Worm (Caenorhabditis elegans) whole organism, L4/young adult: ENCODE data around the gene T24A6.17.
"Not testable (repeated sequence)": the region's sequence is repeated elsewhere in the genome, so short reads cannot be mapped to it uniquely, and the experiment has no call there.

ENCODE experiments used
- W03F9.2 ChIP-seq: fragments of 150-350 bp; optimal IDR thresholded peaks from 2 replicates; lab custom pipeline; 2014; ENCODE audit warnings: missing biosample characterization, missing genetic modification characterization
- dao-5 ChIP-seq: sonication (generic microtip); optimal IDR thresholded peaks from 2 replicates; lab custom pipeline; 2016; ENCODE audit warnings: missing genotype, missing genetic modification characterization, moderate library complexity, missing compliant biosample characterization
- him-1 ChIP-seq: sonication (generic microtip); optimal IDR thresholded peaks from 2 replicates; lab custom pipeline; 2016; ENCODE audit warnings: missing genotype, missing genetic modification reagents, missing genetic modification characterization, missing compliant biosample characterization

Gene T24A6.17

DNA sequence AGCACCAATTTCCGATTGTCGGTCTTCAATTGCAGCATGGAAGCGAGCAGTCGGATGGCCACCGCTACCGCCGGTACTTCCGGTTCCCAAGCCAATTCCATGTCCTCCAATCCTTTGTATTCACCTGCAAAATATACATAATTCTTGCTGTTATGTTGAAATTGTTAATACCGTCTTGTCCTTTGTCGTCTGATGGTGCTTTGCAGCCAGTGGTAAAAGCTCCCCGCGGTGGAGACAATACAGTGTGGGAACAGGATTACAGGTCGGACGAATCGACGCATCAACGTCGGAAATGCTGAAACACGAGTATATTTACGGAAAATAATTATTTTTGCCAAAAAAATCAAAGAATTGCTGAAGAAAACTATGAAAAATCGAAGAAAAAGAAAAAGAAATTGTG, at the start of gene T24A6.17:
TSS of gene T24A6.17 (minus strand) at position 101 of the 400 bp plus-strand sequence.
- not testable (repeated sequence) for TF ChIP-seq him-1 (tag; lab: Kevin White, UChicago); W03F9.2; dao-5 (tag; lab: Kevin White, UChicago)

DNA sequence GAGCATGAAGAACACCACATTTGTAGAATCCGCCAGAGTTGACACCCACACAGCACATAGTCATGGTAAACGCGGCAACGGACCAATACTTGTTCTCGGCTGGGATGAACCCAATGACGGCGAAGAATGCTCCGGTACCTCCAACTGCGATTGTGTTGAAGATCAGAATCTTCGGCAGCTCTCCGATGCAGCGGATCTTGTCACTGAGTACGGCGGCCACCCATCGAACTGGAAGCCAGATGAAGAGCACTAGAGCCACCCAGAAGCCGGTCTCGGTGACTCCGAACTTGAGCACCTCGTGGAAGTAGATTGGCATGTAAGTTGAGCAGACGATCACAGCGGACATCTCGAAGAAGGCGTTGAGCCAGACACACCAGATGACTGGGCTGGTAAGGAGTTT, 48.8 kb upstream of the T24A6.17 start:
- TF ChIP-seq W03F9.2 = no peak
- TF ChIP-seq him-1 (tag; lab: Kevin White, UChicago) = no peak
- no peak for TF ChIP-seq dao-5 (tag; lab: Kevin White, UChicago)

DNA sequence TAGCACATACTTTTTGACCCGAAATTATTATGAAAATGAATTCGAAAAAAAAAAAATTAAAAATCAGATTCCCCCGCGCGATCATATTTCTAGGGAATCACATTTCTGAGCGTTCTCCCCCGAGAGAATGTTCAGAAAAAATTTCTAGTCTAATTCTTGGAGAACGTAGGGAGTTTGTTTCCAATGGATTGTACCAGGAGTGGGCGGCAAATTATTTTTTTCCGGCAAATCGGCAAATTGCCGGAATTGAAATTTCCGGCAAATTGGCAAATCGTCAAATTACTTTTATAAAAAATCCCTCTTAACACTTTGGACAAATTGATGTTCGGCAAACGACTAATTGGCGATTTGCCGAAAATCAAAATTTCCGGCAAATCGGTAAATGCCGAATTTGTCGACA, 47.4 kb upstream of the T24A6.17 start, which contains the start of gene T22F3.10:
TSS of gene T22F3.10 (minus strand) at position 101 of the 400 bp plus-strand sequence.
- TF ChIP-seq him-1 (tag; lab: Kevin White, UChicago) = no peak
- no peak for TF ChIP-seq W03F9.2
- TF ChIP-seq dao-5 (tag; lab: Kevin White, UChicago) = no peak

DNA sequence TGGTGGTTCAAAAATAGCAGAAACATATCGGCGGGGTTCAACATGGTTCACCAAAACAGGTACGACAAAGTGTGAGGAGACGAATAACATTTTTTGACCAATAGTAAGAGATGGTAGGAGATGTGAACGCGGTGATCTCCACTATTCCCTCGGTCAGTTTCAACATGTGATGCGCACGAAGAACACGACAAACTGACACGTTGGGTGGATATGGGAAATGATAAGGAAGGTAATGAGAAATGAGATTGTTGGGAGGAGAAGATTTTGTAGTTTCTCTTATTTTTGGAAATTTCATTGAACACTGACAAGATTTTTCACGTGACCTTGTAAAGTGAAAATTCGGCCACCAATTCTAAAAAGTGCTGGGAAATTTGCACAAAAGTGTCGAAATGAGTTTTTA, 46.5 kb upstream of the T24A6.17 start:
- TF ChIP-seq dao-5 (tag; lab: Kevin White, UChicago) (no peak), W03F9.2 (no peak), him-1 (tag; lab: Kevin White, UChicago) (no peak)

DNA sequence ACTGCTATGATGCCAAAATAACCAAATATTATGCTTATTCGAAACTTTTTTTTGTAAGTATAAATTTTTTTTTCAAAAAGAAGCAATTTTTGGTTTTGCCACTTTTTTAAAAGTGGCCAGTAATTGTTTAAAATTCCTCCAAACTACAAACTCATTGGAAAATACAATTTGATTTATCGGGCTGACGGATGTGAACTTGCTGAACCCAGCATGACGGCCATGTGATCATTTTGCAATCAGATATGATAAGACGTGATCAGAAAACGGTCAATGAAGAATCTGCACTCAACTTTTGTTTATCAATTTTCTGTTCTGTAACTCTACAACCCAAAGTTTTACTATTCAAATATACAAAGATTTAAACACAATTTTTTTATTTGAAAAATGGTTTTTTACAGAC, 42.2 kb upstream of the T24A6.17 start:
- TF ChIP-seq him-1 (tag; lab: Kevin White, UChicago) (no peak), W03F9.2 (no peak), dao-5 (tag; lab: Kevin White, UChicago) (no peak)

DNA sequence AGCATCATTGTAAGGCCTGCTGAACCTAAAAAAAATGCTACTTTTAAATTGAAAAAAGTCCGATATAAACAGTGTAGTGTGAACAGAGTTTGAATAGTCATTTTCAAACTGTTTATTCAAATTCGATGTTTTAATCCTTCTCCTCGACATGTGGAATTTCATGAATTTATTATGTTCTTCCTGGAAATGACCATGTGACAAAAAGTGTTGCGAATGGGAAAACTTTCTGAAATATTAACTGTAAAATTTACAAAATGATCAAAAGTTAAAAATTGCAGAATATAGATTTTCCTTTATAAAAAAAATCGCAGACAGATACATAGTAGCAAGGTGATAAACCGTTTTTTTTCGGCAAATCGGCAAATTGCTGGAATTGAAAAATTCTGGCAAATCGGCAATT, 41.1 kb upstream of the T24A6.17 start, which contains the start of gene T22F3.8:
TSS of gene T22F3.8 (minus strand) at position 101 of the 400 bp plus-strand sequence.
- no peak for TF ChIP-seq dao-5 (tag; lab: Kevin White, UChicago)
- no peak for TF ChIP-seq him-1 (tag; lab: Kevin White, UChicago)
- no peak for TF ChIP-seq W03F9.2

DNA sequence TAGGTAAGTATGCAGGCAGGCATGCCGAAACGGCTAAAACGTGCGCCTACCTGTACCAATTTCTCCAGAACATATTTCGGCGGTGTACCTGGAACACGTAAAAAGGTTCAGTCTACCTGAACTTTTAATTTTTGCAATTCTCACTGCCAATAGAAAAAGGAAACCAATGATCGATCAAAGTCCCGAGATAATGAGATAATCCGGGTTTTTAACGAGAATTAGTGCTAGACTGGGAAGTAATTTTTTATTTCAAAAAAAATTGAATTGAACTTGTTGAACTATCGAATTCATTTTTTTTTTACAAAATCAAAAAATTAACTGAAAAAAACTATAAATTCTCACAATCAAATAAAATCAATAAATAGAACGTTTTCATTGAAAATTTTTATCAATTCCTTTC, 36.3 kb upstream of the T24A6.17 start, which contains the start of gene T22F3.7:
TSS of gene T22F3.7 (minus strand) at position 101 of the 400 bp plus-strand sequence.
- TF ChIP-seq W03F9.2 = no peak
- no peak for TF ChIP-seq dao-5 (tag; lab: Kevin White, UChicago)
- TF ChIP-seq him-1 (tag; lab: Kevin White, UChicago) = no peak

DNA sequence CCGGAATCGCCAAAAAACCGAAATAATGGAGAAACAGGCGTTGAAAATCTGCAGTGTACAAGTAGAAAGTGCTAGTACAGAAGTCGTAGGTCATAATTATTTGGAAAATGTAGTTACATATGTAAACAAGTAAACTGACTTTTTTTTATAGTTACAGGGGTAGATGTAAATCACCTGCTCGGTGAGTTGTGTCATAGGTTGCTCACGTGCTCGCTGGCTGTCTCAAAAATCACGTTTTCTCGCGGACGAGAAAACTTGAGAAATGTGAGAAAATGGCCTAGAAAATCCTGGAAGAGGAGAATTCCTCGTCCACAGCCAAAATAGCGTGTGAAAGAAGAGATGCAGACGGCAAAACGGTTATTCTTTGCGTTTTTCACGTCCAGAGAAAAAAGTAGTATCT, 32.8 kb upstream of the T24A6.17 start, which contains the start of gene srh-212:
TSS of gene srh-212 (minus strand) at position 101 of the 400 bp plus-strand sequence.
- not testable (repeated sequence) for TF ChIP-seq W03F9.2; him-1 (tag; lab: Kevin White, UChicago); dao-5 (tag; lab: Kevin White, UChicago)

DNA sequence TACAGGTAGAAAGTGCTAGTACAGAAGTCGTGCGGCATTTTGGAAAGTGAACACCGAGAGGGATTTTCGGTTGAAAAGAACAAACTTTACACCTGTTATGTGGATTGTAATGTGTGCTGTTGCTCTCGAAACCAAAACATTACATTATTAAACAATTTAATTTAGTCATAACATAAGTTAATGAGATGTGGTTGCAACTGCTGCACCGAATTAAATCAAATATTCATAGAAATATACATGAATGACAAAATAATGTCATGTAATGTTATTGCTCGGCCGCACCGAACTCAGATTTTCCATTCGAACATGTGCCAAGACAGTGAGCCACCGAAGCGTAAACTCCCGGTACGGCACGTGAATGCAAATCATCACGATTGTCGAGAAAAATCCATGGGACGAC, 30.7 kb upstream of the T24A6.17 start, which contains the start of gene srh-213:
TSS of gene srh-213 (minus strand) at position 101 of the 400 bp plus-strand sequence.
- TF ChIP-seq him-1 (tag; lab: Kevin White, UChicago) = no peak
- TF ChIP-seq dao-5 (tag; lab: Kevin White, UChicago) = no peak
- no peak for TF ChIP-seq W03F9.2

DNA sequence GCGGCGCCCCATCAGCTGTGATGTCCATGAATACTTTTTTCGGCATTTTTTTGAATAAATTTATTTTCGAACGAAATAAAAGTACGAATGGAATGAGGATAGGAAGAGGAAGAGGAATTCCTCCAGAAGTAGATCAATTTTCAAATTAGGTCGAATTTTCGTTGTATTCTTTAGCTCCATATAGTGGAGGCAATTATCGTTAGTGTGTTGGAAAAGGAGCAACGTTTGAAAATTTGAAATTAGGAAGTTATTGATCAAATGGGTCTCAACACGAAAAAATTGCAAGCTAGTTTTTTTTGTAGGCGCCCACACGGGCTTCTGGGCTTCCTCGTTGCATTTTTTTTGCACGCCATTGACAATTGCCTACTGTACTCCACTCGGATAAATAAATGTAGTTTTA, 27.9 kb upstream of the T24A6.17 start, which contains the start of gene T22F3.12:
TSS of gene T22F3.12 (minus strand) at position 101 of the 400 bp plus-strand sequence.
- TF ChIP-seq dao-5 (tag; lab: Kevin White, UChicago) (no peak), him-1 (tag; lab: Kevin White, UChicago) (no peak), W03F9.2 (no peak)

DNA sequence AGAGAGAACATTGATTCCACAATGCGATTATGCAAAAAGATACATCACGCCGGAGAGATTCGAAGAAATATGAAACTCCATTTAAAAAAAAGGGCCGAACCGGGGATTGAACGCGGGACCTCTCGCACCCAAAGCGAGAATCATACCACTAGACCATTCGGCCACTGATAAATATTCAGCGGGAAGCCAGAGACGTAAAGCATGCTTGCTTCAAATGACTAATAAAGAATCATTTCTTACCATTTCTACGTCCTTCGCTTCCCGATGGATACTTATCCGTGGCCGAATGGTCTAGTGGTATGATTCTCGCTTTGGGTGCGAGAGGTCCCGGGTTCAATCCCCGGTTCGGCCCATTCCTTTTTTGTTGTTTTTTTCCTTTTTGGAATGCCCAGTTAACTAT, 24.0 kb upstream of the T24A6.17 start:
- TF ChIP-seq W03F9.2 (no peak), dao-5 (tag; lab: Kevin White, UChicago) (no peak), him-1 (tag; lab: Kevin White, UChicago) (no peak)

DNA sequence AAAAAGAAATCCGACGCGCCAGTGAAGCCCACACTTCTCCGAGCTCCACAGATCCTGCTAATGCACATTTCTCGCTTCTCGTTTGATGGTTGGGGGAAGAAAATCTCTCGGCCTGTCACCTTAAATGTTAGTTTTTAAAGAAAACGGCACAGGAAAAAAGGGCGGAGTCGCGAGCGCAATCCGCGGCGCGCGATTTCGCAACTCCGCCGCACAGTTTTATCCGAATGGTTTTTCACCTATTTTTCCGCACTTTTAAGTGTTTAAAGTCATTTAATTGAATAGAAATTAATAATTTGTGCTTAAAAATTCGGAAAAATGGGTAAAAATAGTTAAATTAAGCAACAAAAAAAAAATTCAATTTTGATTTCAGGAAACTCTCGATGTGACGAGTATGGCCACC, 23.4 kb upstream of the T24A6.17 start:
- TF ChIP-seq him-1 (tag; lab: Kevin White, UChicago) (no peak), W03F9.2 (no peak), dao-5 (tag; lab: Kevin White, UChicago) (no peak)

DNA sequence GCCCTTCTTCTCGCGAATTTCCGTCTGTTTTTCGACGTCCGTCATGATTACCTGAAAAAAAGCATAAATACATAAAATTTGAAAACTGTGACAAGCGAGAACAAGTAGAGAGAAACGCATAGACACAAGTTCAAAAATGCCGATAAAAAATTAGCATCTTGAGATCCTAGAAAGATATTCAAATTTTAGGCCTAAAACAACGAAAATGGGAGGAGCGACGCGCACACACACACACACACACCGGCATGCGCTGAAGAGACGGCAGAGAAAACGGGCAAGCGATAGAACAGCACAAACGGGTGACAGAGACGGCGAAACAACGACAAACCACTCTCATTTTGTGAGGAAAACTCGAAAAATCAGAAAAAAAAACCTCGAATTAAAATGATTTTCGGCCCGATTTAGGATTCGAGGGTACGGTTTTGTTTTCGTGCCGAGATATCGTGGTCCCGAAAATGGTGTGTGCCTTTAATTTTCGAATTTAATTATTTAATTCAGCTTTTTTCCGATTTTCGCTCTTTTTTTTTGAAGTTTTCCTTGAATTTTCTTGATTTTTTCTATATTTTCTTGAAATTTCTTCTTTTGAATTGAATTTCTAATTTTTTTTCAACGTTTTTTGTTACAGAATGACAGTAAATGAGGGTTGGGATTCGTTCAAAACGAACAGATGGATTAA, 21.9 kb upstream of the T24A6.17 start, which contains the start of the genes rpl-11.1 and T22F3.2:
TSS of gene rpl-11.1 (minus strand) at position 51 of the 676 bp plus-strand sequence.
TSS of gene T22F3.2 (plus strand) at position 626 of the 676 bp plus-strand sequence.
- TF ChIP-seq him-1 (tag; lab: Kevin White, UChicago) (no peak), W03F9.2 (no peak), dao-5 (tag; lab: Kevin White, UChicago) (no peak)

DNA sequence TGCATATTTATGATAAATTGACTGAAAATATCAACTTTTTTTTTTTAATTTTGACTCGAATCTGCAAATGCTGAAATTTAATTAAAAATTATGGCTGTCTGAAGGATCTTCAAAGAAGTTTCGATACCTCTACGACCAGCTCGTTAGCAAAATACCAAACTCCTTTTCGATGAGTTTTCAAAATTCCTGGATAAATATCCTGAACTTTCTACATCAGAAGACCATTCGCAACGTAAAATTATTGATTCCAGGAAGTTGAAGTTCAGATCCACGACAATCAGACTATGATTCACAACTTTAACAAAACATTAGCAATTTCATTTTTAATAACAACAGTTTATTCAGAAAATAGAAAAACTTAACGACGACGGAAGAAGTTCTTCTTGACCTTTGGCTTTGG, 20.8 kb upstream of the T24A6.17 start:
- TF ChIP-seq W03F9.2 = no peak
- TF ChIP-seq dao-5 (tag; lab: Kevin White, UChicago) = no peak
- TF ChIP-seq him-1 (tag; lab: Kevin White, UChicago) = no peak
